Worm (Caenorhabditis elegans) whole organism, L4 larva: ENCODE data around the gene Y81B9A.4.

ENCODE experiments used
- daf-16 ChIP-seq, 3 experiments: sonication (generic microtip); optimal IDR thresholded peaks; 2 replicates each; lab custom pipeline; 2016 to 2017; ENCODE audit warnings: missing genetic modification characterization in 3 of 3, missing genetic modification reagents in 3 of 3, mild to moderate bottlenecking in 2 of 3, missing compliant biosample characterization in 2 of 3, missing biosample characterization in 1 of 3, moderate library complexity in 1 of 3
- hif-1 ChIP-seq, 2 experiments: sonication (generic microtip); optimal IDR thresholded peaks; 2 replicates each; lab custom pipeline; 2016 to 2017; ENCODE audit warnings: missing compliant biosample characterization in 2 of 2, missing genetic modification characterization in 2 of 2, missing genetic modification reagents in 2 of 2, missing genotype in 2 of 2, mild to moderate bottlenecking in 1 of 2
- lim-7 ChIP-seq: fragments of 200-800 bp; sonication (Bioruptor generic); IDR thresholded peaks from 2 replicates; pipeline ENCODE4 v1.3.6; 2022; ENCODE audit warnings: missing genetic modification characterization, missing compliant biosample characterization
- lin-38 ChIP-seq: fragments of 200-800 bp; sonication (Bioruptor generic); IDR thresholded peaks from 2 replicates; pipeline ENCODE4 v1.3.6; 2022; ENCODE audit warnings: missing genetic modification reagents, missing genetic modification characterization, missing compliant biosample characterization
- nhr-11 ChIP-seq: fragments of 150-350 bp; optimal IDR thresholded peaks from 2 replicates; lab custom pipeline; 2014; ENCODE audit warnings: missing biosample characterization, missing genetic modification characterization
- nhr-237 ChIP-seq: sonication (generic microtip); optimal IDR thresholded peaks from 2 replicates; lab custom pipeline; 2017; ENCODE audit warnings: missing biosample characterization, missing genetic modification characterization
- nhr-28 ChIP-seq: fragments of 150-350 bp; optimal IDR thresholded peaks from 2 replicates; lab custom pipeline; 2014; ENCODE audit warnings: missing biosample characterization, missing genetic modification characterization
- nhr-6 ChIP-seq: fragments of 150-350 bp; optimal IDR thresholded peaks from 2 replicates; lab custom pipeline; 2014; ENCODE audit warnings: missing biosample characterization, missing genetic modification characterization
- pha-4 ChIP-seq, 2 experiments: fragments of 150-350 bp in 1 of 2; fragments of 200-800 bp in 1 of 2; sonication (Bioruptor generic) in 1 of 2; IDR thresholded peaks in 1 of 2; optimal IDR thresholded peaks in 1 of 2; 2 replicates each; pipeline versions ENCODE4 v1.3.6 to Lab custom; 2014 to 2022; ENCODE audit warnings: missing genetic modification characterization in 2 of 2, missing genetic modification reagents in 2 of 2, missing biosample characterization in 1 of 2, missing compliant biosample characterization in 1 of 2
- saeg-2 ChIP-seq: fragments of 200-800 bp; sonication (Bioruptor generic); IDR thresholded peaks from 2 replicates; pipeline ENCODE4 v1.3.6; 2022; ENCODE audit warnings: missing genetic modification reagents, missing genetic modification characterization, missing compliant biosample characterization
- skn-1 ChIP-seq: fragments of 150-350 bp; optimal IDR thresholded peaks from 2 replicates; lab custom pipeline; 2014; ENCODE audit warnings: missing biosample characterization, missing genetic modification characterization
- snpc-4 ChIP-seq: fragments of 150-350 bp; optimal IDR thresholded peaks from 2 replicates; lab custom pipeline; 2014; ENCODE audit warnings: missing biosample characterization, missing genetic modification characterization
- unc-39 ChIP-seq: sonication (generic microtip); optimal IDR thresholded peaks from 2 replicates; lab custom pipeline; 2017; ENCODE audit warnings: missing biosample characterization, missing genetic modification characterization

- TF ChIP-seq nhr-28 (tag; lab: Kevin White, UChicago) (no peak), unc-39 (tag; lab: Kevin White, UChicago) (no peak), nhr-11 (no peak), pha-4 (GFP tag; IDR thresholded peaks at IDR 0.05; lab: Robert Waterston, UW) (no peak), pha-4 (tag; optimal IDR thresholded peaks at IDR 0.05; lab: Kevin White, UChicago) (no peak), hif-1 (tag; optimal IDR thresholded peaks at IDR 0.05; lab: Kevin White, UChicago) (no peak), lim-7 (GFP tag; lab: Robert Waterston, UW) (no peak), lin-38 (GFP tag; lab: Robert Waterston, UW) (no peak), saeg-2 (GFP tag; lab: Robert Waterston, UW) (no peak), daf-16 (GFP tag; optimal IDR thresholded peaks at IDR 0.05; lab: Kevin White, UChicago) (no peak), daf-16 (tag; optimal IDR thresholded peaks at IDR 0.05; lab: Kevin White, UChicago) (no peak), snpc-4 (no peak), skn-1 (tag; lab: Kevin White, UChicago) (no peak), nhr-6 (tag; lab: Kevin White, UChicago) (no peak), nhr-237 (tag; lab: Kevin White, UChicago) (no peak)
Measured at ce11 chrX:9166921-9167320, 13.8 kb downstream of the Y81B9A.4 start, which contains the start of gene B0563.10.
